Fruit fly (Drosophila melanogaster): Measurements from ENCODE around the gene Ugt305A1.
A peak's percentile ranks its signal among the peaks of the same experiment; 100 is the strongest.

Gene Ugt305A1

DNA sequence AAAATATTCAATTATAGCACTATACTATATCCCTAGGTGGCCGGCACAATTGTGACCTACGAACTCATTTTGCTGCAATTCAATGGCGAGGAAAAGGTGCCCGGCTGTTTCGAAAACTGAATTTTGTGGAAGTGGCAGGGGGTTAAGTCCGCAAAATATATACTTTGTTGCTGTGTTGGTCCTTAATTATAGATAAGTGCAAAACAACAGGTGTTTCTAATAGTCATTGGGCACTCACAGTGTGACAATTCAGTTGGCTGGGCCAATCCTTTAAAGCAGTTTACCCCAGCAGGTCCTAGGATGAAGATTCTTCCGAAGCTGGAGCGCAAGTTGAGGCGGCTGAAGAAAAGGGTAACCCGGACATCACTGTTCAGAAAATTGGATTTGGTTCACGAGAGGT lies 24.1 kb upstream of the Ugt305A1 start, which contains the start of gene Gr64f:
Gene Gr64f, plus strand, starts transcription at position 301 of the 400 bp plus-strand sequence.
- TF ChIP-seq jim (GFP tag; optimal IDR thresholded peaks at IDR 0.05) (no peak), dmrt93B (GFP tag; optimal IDR thresholded peaks at IDR 0.05) (no peak), CrebA (GFP tag; optimal IDR thresholded peaks at IDR 0.05; ENCODE audit: borderline replicate concordance) (no peak), Jra (GFP tag; optimal IDR thresholded peaks at IDR 0.05) (no peak), CG9705 (GFP tag; optimal IDR thresholded peaks at IDR 0.05) (no peak), usp (GFP tag; optimal IDR thresholded peaks at IDR 0.05) (no peak), pan (optimal IDR thresholded peaks at IDR 0.05) (no peak), Hr78 (GFP tag; optimal IDR thresholded peaks at IDR 0.05) (no peak), CG32264 (GFP tag; optimal IDR thresholded peaks at IDR 0.05) (no peak), HLH106 (tag; optimal IDR thresholded peaks at IDR 0.05) (no peak), tai (GFP tag; optimal IDR thresholded peaks at IDR 0.05) (no peak)

dm6 chr3L:4040247-4040925 lies 19.2 kb upstream of the Ugt305A1 start, which contains the start of the genes CG11593 and Rcd5:
Gene CG11593 (minus strand): TSS chr3L:4040482.
Gene Rcd5 (plus strand): TSS chr3L:4040529.
- TF ChIP-seq sage (GFP tag; optimal IDR thresholded peaks at IDR 0.05) (no peak), ey (GFP tag; optimal IDR thresholded peaks at IDR 0.05) (no peak), Myc (optimal IDR thresholded peaks at IDR 0.05) (peak; percentile 52), OdsH (GFP tag; optimal IDR thresholded peaks at IDR 0.05) (peak; percentile 34), HLH106 (tag; optimal IDR thresholded peaks at IDR 0.05) (peak; percentile 76), dmrt93B (GFP tag; optimal IDR thresholded peaks at IDR 0.05) (peak; percentile 60), psq (GFP tag; optimal IDR thresholded peaks at IDR 0.05) (peak; percentile 60), jim (GFP tag; optimal IDR thresholded peaks at IDR 0.05) (no peak), sv (GFP tag; optimal IDR thresholded peaks at IDR 0.05) (peak; percentile 27)

dm6 chr3L:4044497-4044896 lies 15.1 kb upstream of the Ugt305A1 start:
- TF ChIP-seq Abd-B (GFP tag; optimal IDR thresholded peaks at IDR 0.05) (no peak), sv (GFP tag; optimal IDR thresholded peaks at IDR 0.05) (no peak), Jra (GFP tag; optimal IDR thresholded peaks at IDR 0.05) (no peak), h (GFP tag; optimal IDR thresholded peaks at IDR 0.05) (no peak), Dfd (GFP tag; optimal IDR thresholded peaks at IDR 0.05) (no peak), CG9705 (GFP tag; optimal IDR thresholded peaks at IDR 0.05) (no peak), sage (GFP tag; optimal IDR thresholded peaks at IDR 0.05) (no peak), Rel (GFP tag; optimal IDR thresholded peaks at IDR 0.05) (no peak), Rel (tag; optimal IDR thresholded peaks at IDR 0.05) (no peak), Sp1 (GFP tag; optimal IDR thresholded peaks at IDR 0.05) (no peak), N (GFP tag; optimal IDR thresholded peaks at IDR 0.05) (no peak), Vsx2 (GFP tag; optimal IDR thresholded peaks at IDR 0.05; ENCODE audit: partially characterized antibody) (no peak), br (GFP tag; optimal IDR thresholded peaks at IDR 0.05) (no peak), rgr (GFP tag; optimal IDR thresholded peaks at IDR 0.05) (no peak), foxo (GFP tag; optimal IDR thresholded peaks at IDR 0.05) (no peak), jim (GFP tag; optimal IDR thresholded peaks at IDR 0.05) (no peak), tai (GFP tag; optimal IDR thresholded peaks at IDR 0.05) (no peak), Dif (GFP tag; optimal IDR thresholded peaks at IDR 0.05; ENCODE audit: partially characterized antibody) (no peak), GATAd (GFP tag; optimal IDR thresholded peaks at IDR 0.05) (no peak)

DNA sequence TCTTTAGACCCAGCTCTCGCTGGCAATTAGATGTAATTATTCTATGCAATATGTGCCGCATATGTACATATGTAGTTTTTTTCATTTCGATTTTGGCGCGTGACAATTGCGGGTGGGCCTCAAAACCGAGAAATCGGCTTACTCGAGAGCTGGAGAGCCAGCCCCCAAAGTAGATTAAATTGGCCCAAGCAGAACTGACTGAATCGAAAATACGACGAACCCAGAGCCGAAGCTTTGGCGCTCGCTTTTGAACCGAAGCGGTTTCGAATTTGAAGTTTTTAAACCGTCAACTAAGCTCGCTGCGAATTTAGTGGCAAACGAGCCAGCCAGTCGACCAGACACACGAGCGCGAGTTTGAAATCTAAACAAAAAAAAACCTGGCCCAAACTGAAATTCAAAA lies 13.3 kb upstream of the Ugt305A1 start, which contains the start of gene CG1136:
Gene CG1136, plus strand, starts transcription at position 308 of the 400 bp plus-strand sequence.
- no peak for TF ChIP-seq sage (GFP tag; optimal IDR thresholded peaks at IDR 0.05)
- no peak for TF ChIP-seq ey (GFP tag; optimal IDR thresholded peaks at IDR 0.05)
- TF ChIP-seq Dfd (GFP tag; optimal IDR thresholded peaks at IDR 0.05) = no peak
- no peak for TF ChIP-seq Mio (GFP tag; optimal IDR thresholded peaks at IDR 0.05)
- TF ChIP-seq tai (GFP tag; optimal IDR thresholded peaks at IDR 0.05) = no peak

DNA sequence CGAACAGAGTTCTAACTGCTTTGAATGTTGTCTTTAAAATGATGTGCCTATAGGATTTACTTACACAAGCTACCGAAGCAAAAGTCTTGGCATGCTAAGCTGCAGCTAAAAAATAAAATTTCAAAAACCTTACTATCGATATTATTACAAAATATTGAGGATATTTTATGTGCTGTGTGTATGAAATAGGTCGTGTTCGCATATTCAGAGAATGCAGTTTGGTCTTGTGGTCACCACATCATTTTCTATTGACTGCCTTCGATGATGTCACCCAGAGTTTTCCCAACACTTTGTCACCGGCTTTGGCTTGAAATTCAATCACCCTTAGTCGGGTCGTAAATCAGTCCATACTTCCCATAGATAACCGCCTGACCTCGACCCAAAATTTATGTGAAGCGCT lies 11.9 kb upstream of the Ugt305A1 start, which contains the start of gene Dpy-30L2:
Gene Dpy-30L2, minus strand, starts transcription at position 101 of the 400 bp plus-strand sequence.
- TF ChIP-seq Hnf4 (GFP tag; optimal IDR thresholded peaks at IDR 0.05) (no peak), CG9705 (GFP tag; optimal IDR thresholded peaks at IDR 0.05) (no peak), CG32264 (GFP tag; optimal IDR thresholded peaks at IDR 0.05) (no peak)

All from whole organism, wandering third instar larva.